Worm (Caenorhabditis elegans) whole organism, young adult: ENCODE results near the gene bir-1.

Source experiments
- K12H6.12 ChIP-seq: fragments of 200-800 bp; sonication (Bioruptor generic); optimal IDR thresholded peaks from 2 replicates; lab custom pipeline; 2018; ENCODE audit warnings: mild to moderate bottlenecking, missing genetic modification characterization, missing compliant biosample characterization
- Y53G8AR.9 ChIP-seq: fragments of 200-800 bp; sonication (Bioruptor generic); conservative IDR thresholded peaks from 2 replicates; pipeline ENCODE4 v1.3.6; 2022; ENCODE audit warnings: missing genetic modification reagents, missing genetic modification characterization, missing compliant biosample characterization
- Y67H2A.10 ChIP-seq: fragments of 200-800 bp; sonication (Bioruptor generic); conservative IDR thresholded peaks from 2 replicates; pipeline ENCODE4 v1.3.6; 2022; ENCODE audit warnings: missing genetic modification reagents, missing genetic modification characterization, missing compliant biosample characterization
- attf-3 ChIP-seq: fragments of 200-800 bp; sonication (Bioruptor generic); conservative IDR thresholded peaks from 2 replicates; pipeline ENCODE4 v1.3.6; 2022; ENCODE audit warnings: missing genetic modification reagents, missing genetic modification characterization, missing compliant biosample characterization
- attf-5 ChIP-seq: fragments of 200-800 bp; sonication (Bioruptor generic); optimal IDR thresholded peaks from 2 replicates; lab custom pipeline; 2018; ENCODE audit warnings: mild to moderate bottlenecking, missing genetic modification characterization, missing compliant biosample characterization
- cebp-1 ChIP-seq, 2 experiments: fragments of 200-800 bp in 1 of 2; sonication (Bioruptor generic) in 1 of 2; sonication (generic microtip) in 1 of 2; IDR thresholded peaks in 1 of 2; optimal IDR thresholded peaks in 1 of 2; 2 replicates each; pipeline versions ENCODE4 v1.3.6 to Lab custom; 2017 to 2022; ENCODE audit warnings: missing compliant biosample characterization in 2 of 2, missing genetic modification characterization in 2 of 2, mild to moderate bottlenecking in 1 of 2, missing genetic modification reagents in 1 of 2, moderate library complexity in 1 of 2
- egl-18 ChIP-seq: fragments of 200-800 bp; sonication (Bioruptor generic); IDR thresholded peaks from 2 replicates; pipeline ENCODE4 v1.3.6; 2022; ENCODE audit warnings: missing genetic modification reagents, missing genetic modification characterization, missing compliant biosample characterization
- gei-17 ChIP-seq: fragments of 200-800 bp; sonication (Bioruptor generic); optimal IDR thresholded peaks from 2 replicates; lab custom pipeline; 2018; ENCODE audit warnings: mild to moderate bottlenecking, missing genetic modification characterization, missing compliant biosample characterization
- pha-4 ChIP-seq: fragments of 150-350 bp; sonication (generic microtip); optimal IDR thresholded peaks from 2 replicates; lab custom pipeline; 2014; ENCODE audit warnings: missing biosample characterization, missing genetic modification reagents, missing genetic modification characterization
- tlf-1 ChIP-seq: fragments of 200-800 bp; sonication (Bioruptor generic); optimal IDR thresholded peaks from 2 replicates; lab custom pipeline; 2018; ENCODE audit warnings: mild to moderate bottlenecking, missing genetic modification characterization, missing compliant biosample characterization

DNA sequence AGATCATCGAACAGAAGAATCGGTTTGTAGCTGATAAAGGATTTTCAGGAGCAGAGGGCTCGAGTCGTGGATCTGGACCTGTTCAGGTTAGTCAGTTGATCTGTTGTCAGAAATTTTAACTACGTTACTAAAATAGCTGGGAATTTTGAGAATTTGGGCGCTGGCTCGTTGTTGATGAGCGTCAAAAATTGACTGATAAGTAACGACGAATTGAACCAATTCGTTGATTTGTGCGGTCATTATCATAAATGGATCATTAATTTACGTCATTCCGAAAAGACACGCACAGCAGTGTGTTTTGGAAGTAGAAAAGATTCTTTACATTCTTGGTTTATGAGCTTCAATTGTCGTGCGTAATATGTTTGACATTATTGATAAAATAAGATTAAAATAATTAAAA lies 3.5 kb downstream of the bir-1 start:
- TF ChIP-seq egl-18 (GFP tag; lab: Robert Waterston, UW) (no peak), attf-5 (no peak), tlf-1 (GFP tag; lab: Kevin White, UChicago) (no peak), pha-4 (no peak), Y53G8AR.9 (GFP tag; lab: Robert Waterston, UW) (no peak), attf-3 (GFP tag; lab: Robert Waterston, UW) (no peak), K12H6.12 (no peak), cebp-1 (GFP tag; IDR thresholded peaks at IDR 0.05; lab: Robert Waterston, UW) (no peak), cebp-1 (tag; optimal IDR thresholded peaks at IDR 0.05; lab: Kevin White, UChicago) (no peak), gei-17 (no peak), Y67H2A.10 (GFP tag; lab: Robert Waterston, UW) (no peak)
